Worm (Caenorhabditis elegans): ENCODE results near the gene W06A11.1.

DNA sequence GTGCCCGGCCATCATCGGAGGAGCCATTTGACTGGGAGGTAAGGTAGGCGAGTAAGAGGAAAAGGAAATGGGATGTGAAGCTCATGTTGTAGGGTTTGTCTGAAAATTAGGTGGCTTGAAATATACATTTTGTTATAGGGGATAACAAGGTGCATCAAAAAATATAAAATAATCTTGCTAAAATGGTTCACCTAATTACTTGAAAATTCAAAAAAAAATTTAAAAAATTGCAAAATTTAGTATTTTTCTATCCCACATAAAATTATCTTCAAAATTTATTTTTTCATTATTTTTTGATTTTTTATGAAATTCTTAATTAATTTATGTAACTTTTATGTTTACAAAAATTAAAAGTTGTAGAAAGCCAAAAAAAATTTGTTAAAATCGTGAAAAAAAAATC, 48.7 kb upstream of the W06A11.1 start, which contains the start of gene K07D4.6:
- TF ChIP-seq D1046.2 (GFP tag; IDR thresholded peaks at IDR 0.05) (no peak), egl-27 (tag; optimal IDR thresholded peaks at IDR 0.05) (no peak), ama-1 (optimal IDR thresholded peaks at IDR 0.05) (no peak), dpl-1 (GFP tag; optimal IDR thresholded peaks at IDR 0.05) (no peak), mep-1 (tag; optimal IDR thresholded peaks at IDR 0.05) (no peak)

Data from whole organism, L4 larva.